Worm (Caenorhabditis elegans): ENCODE results near the gene pcdr-1.

ce11 chrX:15659561-15659960 is 7.0 kb upstream of the pcdr-1 start:
- TF ChIP-seq ceh-19 (GFP tag; optimal IDR thresholded peaks at IDR 0.05) (no peak), ceh-22 (tag; optimal IDR thresholded peaks at IDR 0.05) (no peak), nhr-232 (tag; optimal IDR thresholded peaks at IDR 0.05) (no peak), ama-1 (optimal IDR thresholded peaks at IDR 0.05) (no peak), C08G9.2 (tag; optimal IDR thresholded peaks at IDR 0.05) (no peak), tbx-7 (tag; optimal IDR thresholded peaks at IDR 0.05) (no peak)
